Worm (Caenorhabditis elegans) whole organism, L4 larva: ENCODE data around the gene ephx-1.
"Not testable (repeated sequence)": the region's sequence is repeated elsewhere in the genome, so short reads cannot be mapped to it uniquely, and the experiment has no call there.

Source experiments
- D1046.2 ChIP-seq: fragments of 200-800 bp; sonication (Bioruptor generic); IDR thresholded peaks from 2 replicates; pipeline ENCODE4 v1.3.6; 2022; ENCODE audit warnings: missing genetic modification characterization, missing compliant biosample characterization
- F44E2.7 ChIP-seq: fragments of 200-800 bp; sonication (Bioruptor generic); IDR thresholded peaks from 2 replicates; pipeline ENCODE4 v2.1.2; 2022; ENCODE audit warnings: missing genetic modification characterization, missing compliant biosample characterization
- F49E8.2 ChIP-seq: sonication (generic microtip); optimal IDR thresholded peaks from 2 replicates; lab custom pipeline; 2016; ENCODE audit warnings: missing compliant biosample characterization, mild to moderate bottlenecking, missing genetic modification characterization, borderline replicate concordance
- T20F7.1 ChIP-seq: fragments of 200-800 bp; sonication (Bioruptor generic); optimal IDR thresholded peaks from 2 replicates; lab custom pipeline; 2018; ENCODE audit warnings: mild to moderate bottlenecking, missing genetic modification characterization, missing compliant biosample characterization
- T26A8.4 ChIP-seq: fragments of 200-800 bp; sonication (Bioruptor generic); IDR thresholded peaks from 2 replicates; pipeline ENCODE4 v1.3.6; 2022; ENCODE audit warnings: missing genetic modification characterization, missing compliant biosample characterization
- Y75B8A.6 ChIP-seq: fragments of 200-800 bp; sonication (Bioruptor generic); IDR thresholded peaks from 2 replicates; pipeline ENCODE4 v1.3.6; 2022; ENCODE audit warnings: missing genetic modification reagents, missing genetic modification characterization, missing compliant biosample characterization
- ZK337.2 ChIP-seq: fragments of 200-800 bp; sonication (Bioruptor generic); IDR thresholded peaks from 2 replicates; pipeline ENCODE4 v1.3.6; 2022; ENCODE audit warnings: missing genetic modification reagents, missing genetic modification characterization, missing compliant biosample characterization
- aha-1 ChIP-seq: fragments of 150-350 bp; peaks from one replicate; lab custom pipeline; 2014; ENCODE audit warnings: missing biosample characterization, missing genetic modification characterization
- ceh-20 ChIP-seq: fragments of 200-800 bp; sonication (Bioruptor generic); IDR thresholded peaks from 2 replicates; pipeline ENCODE4 v1.3.6; 2022; ENCODE audit warnings: missing genetic modification reagents, missing genetic modification characterization, missing compliant biosample characterization
- ctbp-1 ChIP-seq: fragments of 200-800 bp; sonication (Bioruptor generic); IDR thresholded peaks from 2 replicates; pipeline ENCODE4 v1.3.6; 2022; ENCODE audit warnings: missing genetic modification reagents, missing genetic modification characterization, missing compliant biosample characterization
- daf-19 ChIP-seq: fragments of 200-800 bp; sonication (Bioruptor generic); conservative IDR thresholded peaks from 2 replicates; pipeline ENCODE4 v1.3.6; 2022; ENCODE audit warnings: missing genetic modification characterization, missing compliant biosample characterization
- dmd-6 ChIP-seq: fragments of 200-800 bp; sonication (Bioruptor generic); IDR thresholded peaks from 2 replicates; pipeline ENCODE4 v1.3.6; 2022; ENCODE audit warnings: missing genetic modification reagents, missing genetic modification characterization, missing compliant biosample characterization
- dmd-9 ChIP-seq: fragments of 200-800 bp; sonication (Bioruptor generic); IDR thresholded peaks from 2 replicates; pipeline ENCODE4 v1.3.6; 2022; ENCODE audit warnings: missing genetic modification reagents, missing genetic modification characterization, missing compliant biosample characterization
- dpl-1 ChIP-seq: fragments of 150-350 bp; optimal IDR thresholded peaks from 2 replicates; lab custom pipeline; 2014; ENCODE audit warnings: missing biosample characterization, missing genetic modification reagents, missing genetic modification characterization
- duxl-1 ChIP-seq: sonication (generic microtip); optimal IDR thresholded peaks from 2 replicates; lab custom pipeline; 2016; ENCODE audit warnings: mild to moderate bottlenecking, missing genetic modification characterization, moderate library complexity, missing compliant biosample characterization; ENCODE audit not compliant: poor library complexity
- dve-1 ChIP-seq: sonication (generic microtip); optimal IDR thresholded peaks from 2 replicates; lab custom pipeline; 2017; ENCODE audit warnings: antibody characterized with exemption, mild to moderate bottlenecking, missing genetic modification characterization, missing compliant biosample characterization; ENCODE audit not compliant: insufficient read depth
- hif-1 ChIP-seq, 2 experiments: sonication (generic microtip); optimal IDR thresholded peaks; 2 replicates each; lab custom pipeline; 2016 to 2017; ENCODE audit warnings: missing compliant biosample characterization in 2 of 2, missing genetic modification characterization in 2 of 2, missing genetic modification reagents in 2 of 2, missing genotype in 2 of 2, mild to moderate bottlenecking in 1 of 2
- hlh-11 ChIP-seq: fragments of 200-800 bp; sonication (Bioruptor generic); optimal IDR thresholded peaks from 2 replicates; lab custom pipeline; 2018; ENCODE audit warnings: mild to moderate bottlenecking, missing genetic modification characterization, missing compliant biosample characterization
- hlh-30 ChIP-seq: sonication (generic microtip); optimal IDR thresholded peaks from 2 replicates; lab custom pipeline; 2017; ENCODE audit warnings: antibody characterized with exemption, mild to moderate bottlenecking, missing genetic modification characterization, missing compliant biosample characterization; ENCODE audit not compliant: insufficient read depth
- hmg-1.1 ChIP-seq: fragments of 200-800 bp; sonication (Bioruptor generic); IDR thresholded peaks from 2 replicates; pipeline ENCODE4 v1.3.6; 2022; ENCODE audit warnings: missing genetic modification reagents, missing genetic modification characterization, missing compliant biosample characterization
- lim-7 ChIP-seq: fragments of 200-800 bp; sonication (Bioruptor generic); IDR thresholded peaks from 2 replicates; pipeline ENCODE4 v1.3.6; 2022; ENCODE audit warnings: missing genetic modification characterization, missing compliant biosample characterization
- lin-29 ChIP-seq: fragments of 200-800 bp; sonication (Bioruptor generic); IDR thresholded peaks from 2 replicates; pipeline ENCODE4 v1.3.6; 2022; ENCODE audit warnings: missing genetic modification reagents, missing genetic modification characterization, missing compliant biosample characterization
- lin-38 ChIP-seq: fragments of 200-800 bp; sonication (Bioruptor generic); IDR thresholded peaks from 2 replicates; pipeline ENCODE4 v1.3.6; 2022; ENCODE audit warnings: missing genetic modification reagents, missing genetic modification characterization, missing compliant biosample characterization
- lsy-2 ChIP-seq, 2 experiments: fragments of 150-350 bp in 1 of 2; sonication (generic microtip) in 1 of 2; optimal IDR thresholded peaks; 2 replicates each; lab custom pipeline; 2014 to 2017; ENCODE audit warnings: missing biosample characterization in 2 of 2, missing genetic modification characterization in 2 of 2
- madf-9 ChIP-seq: fragments of 200-800 bp; sonication (Bioruptor generic); conservative IDR thresholded peaks from 2 replicates; pipeline ENCODE4 v1.3.6; 2022; ENCODE audit warnings: missing genetic modification reagents, missing genetic modification characterization, missing compliant biosample characterization
- mep-1 ChIP-seq: fragments of 150-350 bp; sonication (generic microtip); optimal IDR thresholded peaks from 3 replicates; lab custom pipeline; 2014; ENCODE audit warnings: missing biosample characterization, missing genetic modification characterization
- mes-2 ChIP-seq: sonication (generic microtip); optimal IDR thresholded peaks from 2 replicates; lab custom pipeline; 2016; ENCODE audit warnings: missing genotype, mild to moderate bottlenecking, missing genetic modification characterization, missing compliant biosample characterization; ENCODE audit not compliant: poor library complexity, severe bottlenecking
- mxl-2 ChIP-seq: fragments of 200-800 bp; sonication (Bioruptor generic); conservative IDR thresholded peaks from 2 replicates; pipeline ENCODE4 v1.3.6; 2022; ENCODE audit warnings: missing genetic modification reagents, missing genetic modification characterization, missing compliant biosample characterization
- mxl-3 ChIP-seq: fragments of 200-800 bp; sonication (Bioruptor generic); optimal IDR thresholded peaks from 2 replicates; lab custom pipeline; 2018; ENCODE audit warnings: mild to moderate bottlenecking, missing genetic modification characterization, missing compliant biosample characterization
- nhr-41 ChIP-seq: fragments of 200-800 bp; sonication (Bioruptor generic); IDR thresholded peaks from 2 replicates; pipeline ENCODE4 v1.3.6; 2022; ENCODE audit warnings: missing genetic modification reagents, missing genetic modification characterization, missing compliant biosample characterization
- nhr-42 ChIP-seq: fragments of 200-800 bp; sonication (Bioruptor generic); IDR thresholded peaks from 2 replicates; pipeline ENCODE4 v1.3.6; 2022; ENCODE audit warnings: missing genetic modification characterization, missing compliant biosample characterization
- pha-4 ChIP-seq, 2 experiments: fragments of 150-350 bp in 1 of 2; fragments of 200-800 bp in 1 of 2; sonication (Bioruptor generic) in 1 of 2; IDR thresholded peaks in 1 of 2; optimal IDR thresholded peaks in 1 of 2; 2 replicates each; pipeline versions ENCODE4 v1.3.6 to Lab custom; 2014 to 2022; ENCODE audit warnings: missing genetic modification characterization in 2 of 2, missing genetic modification reagents in 2 of 2, missing biosample characterization in 1 of 2, missing compliant biosample characterization in 1 of 2
- php-3 ChIP-seq: fragments of 200-800 bp; sonication (Bioruptor generic); IDR thresholded peaks from 2 replicates; pipeline ENCODE4 v1.3.6; 2022; ENCODE audit warnings: missing genetic modification reagents, missing genetic modification characterization, missing compliant biosample characterization
- rbr-2 ChIP-seq: sonication (generic microtip); optimal IDR thresholded peaks from 2 replicates; lab custom pipeline; 2016; ENCODE audit warnings: missing genotype, missing genetic modification characterization, missing compliant biosample characterization
- saeg-2 ChIP-seq: fragments of 200-800 bp; sonication (Bioruptor generic); IDR thresholded peaks from 2 replicates; pipeline ENCODE4 v1.3.6; 2022; ENCODE audit warnings: missing genetic modification reagents, missing genetic modification characterization, missing compliant biosample characterization
- set-16 ChIP-seq: fragments of 200-800 bp; sonication (Bioruptor generic); IDR thresholded peaks from 2 replicates; pipeline ENCODE4 v1.3.6; 2022; ENCODE audit warnings: missing genetic modification reagents, missing genetic modification characterization, missing compliant biosample characterization
- snpc-1.2 ChIP-seq: fragments of 200-800 bp; sonication (Bioruptor generic); IDR thresholded peaks from 2 replicates; pipeline ENCODE4 v1.3.6; 2022; ENCODE audit warnings: missing genetic modification reagents, missing genetic modification characterization, missing compliant biosample characterization
- spr-1 ChIP-seq: sonication (generic microtip); optimal IDR thresholded peaks from 2 replicates; lab custom pipeline; 2016; ENCODE audit warnings: mild to moderate bottlenecking, missing genetic modification characterization, missing compliant biosample characterization
- tag-97 ChIP-seq: fragments of 200-800 bp; sonication (Bioruptor generic); IDR thresholded peaks from 2 replicates; pipeline ENCODE4 v1.3.6; 2022; ENCODE audit warnings: missing genetic modification characterization, missing compliant biosample characterization
- tra-1 ChIP-seq: fragments of 200-800 bp; sonication (Bioruptor generic); IDR thresholded peaks from 2 replicates; pipeline ENCODE4 v1.3.6; 2022; ENCODE audit warnings: missing genetic modification reagents, missing genetic modification characterization, missing compliant biosample characterization
- unc-130 ChIP-seq: sonication (generic microtip); optimal IDR thresholded peaks from 2 replicates; lab custom pipeline; 2016; ENCODE audit warnings: missing genetic modification reagents, missing genetic modification characterization, missing compliant biosample characterization
- vab-7 ChIP-seq: fragments of 200-800 bp; sonication (Bioruptor generic); IDR thresholded peaks from 2 replicates; pipeline ENCODE4 v1.3.6; 2022; ENCODE audit warnings: missing genetic modification reagents, missing genetic modification characterization, missing compliant biosample characterization
- zfp-3 ChIP-seq: fragments of 200-800 bp; sonication (Bioruptor generic); conservative IDR thresholded peaks from 2 replicates; pipeline ENCODE4 v1.3.6; 2022; ENCODE audit warnings: missing genetic modification reagents, missing genetic modification characterization, missing compliant biosample characterization

ephx-1 gene

ce11 chrII:4047839-4048440 is 43.2 kb downstream of the ephx-1 start (continued):
- peak; percentile 98 for TF ChIP-seq D1046.2 (GFP tag; lab: Robert Waterston, UW)
- TF ChIP-seq pha-4 (GFP tag; IDR thresholded peaks at IDR 0.05; lab: Robert Waterston, UW): peak; percentile 98
- TF ChIP-seq pha-4 (tag; optimal IDR thresholded peaks at IDR 0.05; lab: Kevin White, UChicago): not testable (repeated sequence)
- peak; percentile 86 for TF ChIP-seq mes-2 (tag; lab: Kevin White, UChicago)
- TF ChIP-seq daf-19 (GFP tag; lab: Robert Waterston, UW): peak; percentile 82
- peak; percentile 89 for TF ChIP-seq F44E2.7
- peak; percentile 69 for TF ChIP-seq duxl-1 (tag; lab: Kevin White, UChicago)
- TF ChIP-seq lsy-2 (tag; optimal IDR thresholded peaks at IDR 0.05; lab: Kevin White, UChicago): peak; percentile 48 to 74
- TF ChIP-seq ctbp-1: peak; percentile 93
- peak; percentile 35 for TF ChIP-seq dpl-1 (GFP tag; lab: Kevin White, UChicago)
- peak; percentile 69 for TF ChIP-seq lim-7 (GFP tag; lab: Robert Waterston, UW)
- TF ChIP-seq mep-1 (tag; lab: Kevin White, UChicago): peak; percentile 28
- TF ChIP-seq rbr-2 (tag; lab: Kevin White, UChicago): peak; percentile 83
- peak; percentile 99 for TF ChIP-seq nhr-42
- TF ChIP-seq mxl-2: peak; percentile 92
- TF ChIP-seq T26A8.4: peak; percentile 99
- peak; percentile 83 for TF ChIP-seq snpc-1.2 (GFP tag; lab: Robert Waterston, UW)
- TF ChIP-seq mxl-3: peak; percentile 53
- TF ChIP-seq lin-38: peak; percentile 98
- peak; percentile 97 for TF ChIP-seq vab-7 (GFP tag; lab: Robert Waterston, UW)
- TF ChIP-seq php-3: peak; percentile 99
- TF ChIP-seq unc-130 (GFP tag; lab: Kevin White, UChicago): peak; percentile 35
- peak; percentile 100 for TF ChIP-seq ceh-20 (GFP tag; lab: Robert Waterston, UW)
- peak; percentile 43 for TF ChIP-seq set-16 (GFP tag; lab: Robert Waterston, UW)
- TF ChIP-seq madf-9 (GFP tag; lab: Robert Waterston, UW): peak; percentile 98
- peak; percentile 97 for TF ChIP-seq tag-97 (GFP tag; lab: Robert Waterston, UW)
- peak; percentile 68 for TF ChIP-seq spr-1 (tag; lab: Kevin White, UChicago)
- peak; percentile 98 for TF ChIP-seq nhr-41 (GFP tag; lab: Robert Waterston, UW)
- TF ChIP-seq saeg-2 (GFP tag; lab: Robert Waterston, UW): peak; percentile 96
- TF ChIP-seq tra-1 (GFP tag; lab: Robert Waterston, UW): peak; percentile 100
- TF ChIP-seq F49E8.2: peak; percentile 24
- TF ChIP-seq Y75B8A.6 (GFP tag; lab: Robert Waterston, UW): peak; percentile 98
- TF ChIP-seq hif-1 (tag; optimal IDR thresholded peaks at IDR 0.05; lab: Kevin White, UChicago): peak in 1 of 2 experiments; percentile 25
- TF ChIP-seq T20F7.1 (GFP tag; lab: Kevin White, UChicago): peak; percentile 84
- TF ChIP-seq hlh-11 (tag; lab: Kevin White, UChicago): peak; percentile 65
- peak; percentile 99 for TF ChIP-seq dmd-6 (GFP tag; lab: Robert Waterston, UW)

ce11 chrII:4049672-4050071 is 45.0 kb downstream of the ephx-1 start:
- peak; percentile 31 for TF ChIP-seq rbr-2 (tag; lab: Kevin White, UChicago)
- TF ChIP-seq nhr-42: peak; percentile 72; the same call in 1 of the 2 replicates
- TF ChIP-seq hlh-30: peak; percentile 26
- peak; percentile 51; the same call in 1 of the 2 replicates for TF ChIP-seq D1046.2 (GFP tag; lab: Robert Waterston, UW)
- peak; percentile 39; the same call in 1 of the 2 replicates for TF ChIP-seq set-16 (GFP tag; lab: Robert Waterston, UW)
- TF ChIP-seq hmg-1.1 (GFP tag; lab: Robert Waterston, UW): peak; percentile 46
- peak; percentile 42; the same call in 1 of the 2 replicates for TF ChIP-seq pha-4 (GFP tag; IDR thresholded peaks at IDR 0.05; lab: Robert Waterston, UW)
- not testable (repeated sequence) for TF ChIP-seq pha-4 (tag; optimal IDR thresholded peaks at IDR 0.05; lab: Kevin White, UChicago)
- TF ChIP-seq T26A8.4: peak; percentile 24; the same call in 1 of the 2 replicates
- TF ChIP-seq dve-1 (tag; lab: Kevin White, UChicago): peak; percentile 11
- peak; percentile 87 for TF ChIP-seq dmd-9
- TF ChIP-seq hlh-11 (tag; lab: Kevin White, UChicago): peak; percentile 35
- peak; percentile 85 for TF ChIP-seq dmd-6 (GFP tag; lab: Robert Waterston, UW)
- peak; percentile 79 for TF ChIP-seq aha-1 (tag; lab: Kevin White, UChicago)
- peak; percentile 21 for TF ChIP-seq mes-2 (tag; lab: Kevin White, UChicago)
- peak; percentile 76; the same call in 1 of the 2 replicates for TF ChIP-seq ZK337.2
- TF ChIP-seq T20F7.1 (GFP tag; lab: Kevin White, UChicago): peak; percentile 49
- TF ChIP-seq lin-29: 0 out of 2 replicates have a peak, but pooled peaks have one; percentile 55
- TF ChIP-seq lin-38: peak; percentile 77
- peak; percentile 57; the same call in 1 of the 2 replicates for TF ChIP-seq tra-1 (GFP tag; lab: Robert Waterston, UW)
- TF ChIP-seq vab-7 (GFP tag; lab: Robert Waterston, UW): 0 out of 2 replicates have a peak, but pooled peaks have one; percentile 15
- peak in 1 of 2 experiments; percentile 29 for TF ChIP-seq hif-1 (tag; optimal IDR thresholded peaks at IDR 0.05; lab: Kevin White, UChicago)
- TF ChIP-seq dpl-1 (GFP tag; lab: Kevin White, UChicago): peak; percentile 37
- peak; percentile 60; the same call in 1 of the 2 replicates for TF ChIP-seq zfp-3 (GFP tag; lab: Robert Waterston, UW)
